Fruit fly (Drosophila melanogaster) whole organism, embryonic: ENCODE data around the gene p-cup.

Experiments
- Aef1 ChIP-seq: fragments of 200-800 bp; sonication (Bioruptor generic); IDR thresholded peaks from 3 replicates; pipeline ENCODE4 v1.3.6; 2022; ENCODE audit warnings: missing biosample characterization, missing genetic modification characterization
- CG10147 ChIP-seq: fragments of 200-800 bp; sonication (Bioruptor generic); optimal IDR thresholded peaks from 2 replicates; lab custom pipeline; 2019; ENCODE audit warnings: missing biosample characterization, mild to moderate bottlenecking, missing genetic modification characterization, moderate library complexity
- CG10543 ChIP-seq: fragments of 200-800 bp; sonication (Bioruptor generic); optimal IDR thresholded peaks from 3 replicates; lab custom pipeline; 2017; ENCODE audit warnings: missing biosample characterization, mild to moderate bottlenecking, missing genetic modification characterization, moderate library complexity
- CG10654 ChIP-seq: fragments of 200-800 bp; sonication (Bioruptor generic); optimal IDR thresholded peaks from 2 replicates; lab custom pipeline; 2016; ENCODE audit warnings: missing biosample characterization, missing genetic modification characterization
- CG11560 ChIP-seq: fragments of 200-800 bp; sonication (Bioruptor generic); IDR thresholded peaks from 3 replicates; pipeline ENCODE4 v1.3.6; 2022; ENCODE audit warnings: missing biosample characterization, missing genetic modification characterization
- CG11696 ChIP-seq: fragments of 200-800 bp; sonication (Bioruptor generic); IDR thresholded peaks from 2 replicates; pipeline ENCODE4 v1.3.6; 2022; ENCODE audit warnings: missing biosample characterization, missing genetic modification characterization
- CG13894 ChIP-seq: fragments of 200-800 bp; sonication (Bioruptor generic); optimal IDR thresholded peaks from 3 replicates; lab custom pipeline; 2018; ENCODE audit warnings: missing biosample characterization, mild to moderate bottlenecking, missing genetic modification characterization, moderate library complexity
- CG15601 ChIP-seq: fragments of 200-800 bp; sonication (Bioruptor generic); optimal IDR thresholded peaks from 3 replicates; lab custom pipeline; 2019; ENCODE audit warnings: missing biosample characterization, mild to moderate bottlenecking, missing genetic modification characterization, moderate library complexity
- CG17186 ChIP-seq: fragments of 200-800 bp; sonication (Bioruptor generic); optimal IDR thresholded peaks from 3 replicates; lab custom pipeline; 2017; ENCODE audit warnings: missing biosample characterization, missing genetic modification reagents, missing genetic modification characterization
- CG17802 ChIP-seq: fragments of 200-800 bp; sonication (Bioruptor generic); optimal IDR thresholded peaks from 2 replicates; lab custom pipeline; 2018; ENCODE audit warnings: missing biosample characterization, mild to moderate bottlenecking, missing genetic modification characterization, moderate library complexity
- CG18011 ChIP-seq: fragments of 200-800 bp; sonication (Bioruptor generic); optimal IDR thresholded peaks from 2 replicates; lab custom pipeline; 2017; ENCODE audit warnings: missing biosample characterization, missing genetic modification characterization, mild to moderate bottlenecking, moderate library complexity, missing genotype
- CG1832 ChIP-seq: fragments of 200-800 bp; sonication (Bioruptor generic); optimal IDR thresholded peaks from 2 replicates; lab custom pipeline; 2017; ENCODE audit warnings: missing biosample characterization, mild to moderate bottlenecking, missing genetic modification characterization, inconsistent platforms
- CG2116 ChIP-seq: fragments of 200-800 bp; sonication (Bioruptor generic); optimal IDR thresholded peaks from 3 replicates; lab custom pipeline; 2018; ENCODE audit warnings: missing biosample characterization, mild to moderate bottlenecking, missing genetic modification characterization
- CG33557 ChIP-seq: fragments of 200-800 bp; sonication (Bioruptor generic); optimal IDR thresholded peaks from 2 replicates; lab custom pipeline; 2019; ENCODE audit warnings: missing biosample characterization, mild to moderate bottlenecking, missing genetic modification characterization, moderate library complexity
- CG4360 ChIP-seq: fragments of 200-800 bp; sonication (Bioruptor generic); IDR thresholded peaks from 2 replicates; pipeline ENCODE4 v1.3.6; 2022; ENCODE audit warnings: missing biosample characterization, missing genetic modification characterization
- CG4854 ChIP-seq: fragments of 200-800 bp; sonication (Bioruptor generic); optimal IDR thresholded peaks from 2 replicates; lab custom pipeline; 2016; ENCODE audit warnings: missing biosample characterization, missing genetic modification characterization, inconsistent platforms
- CG7928 ChIP-seq: fragments of 200-800 bp; sonication (Bioruptor generic); optimal IDR thresholded peaks from 2 replicates; lab custom pipeline; 2017; ENCODE audit warnings: missing biosample characterization, mild to moderate bottlenecking, missing genetic modification characterization
- Drgx ChIP-seq: fragments of 200-800 bp; sonication (Bioruptor generic); IDR thresholded peaks from 2 replicates; pipeline ENCODE4 v1.3.6; 2022; ENCODE audit warnings: missing biosample characterization, missing genetic modification characterization
- E2f2 ChIP-seq: fragments of 200-800 bp; sonication (Bioruptor generic); IDR thresholded peaks from 2 replicates; pipeline ENCODE4 v1.3.6; 2022; ENCODE audit warnings: missing biosample characterization, missing genetic modification characterization
- H15 ChIP-seq: fragments of 200-800 bp; sonication (Bioruptor generic); IDR thresholded peaks from 3 replicates; pipeline ENCODE4 v1.3.6; 2022; ENCODE audit warnings: missing biosample characterization, missing genetic modification characterization
- HmgD ChIP-seq: fragments of 200-800 bp; sonication (Bioruptor generic); optimal IDR thresholded peaks from 3 replicates; lab custom pipeline; 2016; ENCODE audit warnings: missing biosample characterization, missing genetic modification characterization
- Hsf ChIP-seq: fragments of 200-800 bp; sonication (Bioruptor generic); optimal IDR thresholded peaks from 3 replicates; lab custom pipeline; 2016; ENCODE audit warnings: missing biosample characterization, missing genetic modification characterization
- Lim3 ChIP-seq: fragments of 200-800 bp; sonication (Bioruptor generic); IDR thresholded peaks from 2 replicates; pipeline ENCODE4 v1.3.6; 2022; ENCODE audit warnings: missing biosample characterization, missing genetic modification characterization
- Nf-YC ChIP-seq: fragments of 200-800 bp; optimal IDR thresholded peaks from 3 replicates; lab custom pipeline; 2019; ENCODE audit warnings: missing biosample characterization, mild to moderate bottlenecking, missing genetic modification characterization, moderate library complexity
- PHDP ChIP-seq: fragments of 200-800 bp; sonication (Bioruptor generic); optimal IDR thresholded peaks from 3 replicates; lab custom pipeline; 2018; ENCODE audit warnings: missing biosample characterization, mild to moderate bottlenecking, missing genetic modification characterization, moderate library complexity
- Rfx ChIP-seq: fragments of 200-800 bp; sonication (Bioruptor generic); IDR thresholded peaks from 2 replicates; pipeline ENCODE4 v1.3.6; 2022; ENCODE audit warnings: missing biosample characterization, missing genetic modification characterization
- Rx ChIP-seq: fragments of 200-800 bp; sonication (Bioruptor generic); IDR thresholded peaks from 2 replicates; pipeline ENCODE4 v1.3.6; 2022; ENCODE audit warnings: missing biosample characterization, missing genetic modification characterization
- Taf1 ChIP-seq: fragments of 200-800 bp; sonication (Bioruptor generic); IDR thresholded peaks from 2 replicates; pipeline ENCODE4 v1.3.6; 2022; ENCODE audit warnings: missing biosample characterization, missing genetic modification characterization
- Usf ChIP-seq: fragments of 200-800 bp; sonication (Bioruptor generic); optimal IDR thresholded peaks from 2 replicates; lab custom pipeline; 2017; ENCODE audit warnings: missing genotype, missing biosample characterization, missing genetic modification characterization
- abd-A ChIP-seq: fragments of 200-800 bp; sonication (Bioruptor generic); optimal IDR thresholded peaks from 3 replicates; lab custom pipeline; 2019; ENCODE audit warnings: missing biosample characterization, mild to moderate bottlenecking, missing genetic modification characterization, moderate library complexity
- corto ChIP-seq: fragments of 200-800 bp; sonication (Bioruptor generic); optimal IDR thresholded peaks from 2 replicates; lab custom pipeline; 2016; ENCODE audit warnings: missing biosample characterization, mild to moderate bottlenecking, missing genetic modification characterization, moderate library complexity
- dmrt11E ChIP-seq: fragments of 200-800 bp; sonication (Bioruptor generic); optimal IDR thresholded peaks from 3 replicates; lab custom pipeline; 2018; ENCODE audit warnings: missing biosample characterization, mild to moderate bottlenecking, missing genetic modification characterization, moderate library complexity
- dysf ChIP-seq: fragments of 200-800 bp; sonication (Bioruptor generic); IDR thresholded peaks from 3 replicates; pipeline ENCODE4 v1.3.6; 2022; ENCODE audit warnings: missing biosample characterization, missing genetic modification characterization
- gce ChIP-seq: fragments of 200-800 bp; sonication (Bioruptor generic); IDR thresholded peaks from 3 replicates; pipeline ENCODE4 v1.3.6; 2022; ENCODE audit warnings: missing biosample characterization, missing genetic modification characterization
- gsb ChIP-seq: fragments of 200-800 bp; sonication (Bioruptor generic); IDR thresholded peaks from 2 replicates; pipeline ENCODE4 v1.3.6; 2022; ENCODE audit warnings: missing biosample characterization, missing genetic modification characterization
- insv ChIP-seq, 2 experiments: fragments of 200-800 bp; sonication (Bioruptor generic); optimal IDR thresholded peaks; 3 replicates each; lab custom pipeline; 2016 to 2018; ENCODE audit warnings: missing biosample characterization in 2 of 2, missing genetic modification characterization in 2 of 2
- inv ChIP-seq: fragments of 200-800 bp; sonication (Bioruptor generic); IDR thresholded peaks from 2 replicates; pipeline ENCODE4 v1.3.6; 2022; ENCODE audit warnings: missing biosample characterization, missing genetic modification characterization; ENCODE audit not compliant: partially characterized antibody
- kah ChIP-seq: fragments of 200-800 bp; sonication (Bioruptor generic); optimal IDR thresholded peaks from 2 replicates; lab custom pipeline; 2018; ENCODE audit warnings: missing biosample characterization, mild to moderate bottlenecking, missing genetic modification characterization
- lmd ChIP-seq: fragments of 200-800 bp; sonication (Bioruptor generic); IDR thresholded peaks from 2 replicates; pipeline ENCODE4 v1.3.6; 2022; ENCODE audit warnings: missing biosample characterization, missing genetic modification characterization
- lola ChIP-seq, 3 experiments: fragments of >200 bp in 2 of 3; fragments of 200-800 bp in 1 of 3; sonication (Bioruptor generic) in 1 of 3; optimal IDR thresholded peaks; 2 replicates each; lab custom pipeline; 2017 to 2019; ENCODE audit warnings: missing biosample characterization in 3 of 3, missing genetic modification characterization in 3 of 3, mild to moderate bottlenecking in 1 of 3, moderate library complexity in 1 of 3
- lov ChIP-seq, 2 experiments: fragments of 200-800 bp in 1 of 2; fragments of >200 bp in 1 of 2; sonication (Bioruptor generic) in 1 of 2; IDR thresholded peaks in 1 of 2; optimal IDR thresholded peaks in 1 of 2; 2 replicates in 1 of 2; 3 replicates in 1 of 2; pipeline versions ENCODE4 v1.3.6 to Lab custom; 2017 to 2022; ENCODE audit warnings: missing biosample characterization in 1 of 2, missing genetic modification characterization in 1 of 2
- pan ChIP-seq, 4 experiments: fragments of >200 bp in 3 of 4; fragments of 200-800 bp in 1 of 4; sonication (Bioruptor generic) in 1 of 4; optimal IDR thresholded peaks in 3 of 4; IDR thresholded peaks in 1 of 4; 2 replicates each; pipeline versions ENCODE4 v1.3.6 to Lab custom; 2017 to 2022; ENCODE audit warnings: missing biosample characterization in 2 of 4, missing genetic modification characterization in 2 of 4, mixed read lengths in 1 of 4
- phol ChIP-seq: fragments of 200-800 bp; sonication (Bioruptor generic); optimal IDR thresholded peaks from 3 replicates; lab custom pipeline; 2018; ENCODE audit warnings: missing biosample characterization, mild to moderate bottlenecking, missing genetic modification characterization, moderate library complexity
- repo ChIP-seq: fragments of 200-800 bp; sonication (Bioruptor generic); optimal IDR thresholded peaks from 2 replicates; lab custom pipeline; 2016; ENCODE audit warnings: missing biosample characterization, missing genetic modification characterization
- ro ChIP-seq: fragments of 200-800 bp; sonication (Bioruptor generic); IDR thresholded peaks from 2 replicates; pipeline ENCODE4 v1.3.6; 2022; ENCODE audit warnings: missing biosample characterization, missing genetic modification characterization
- salm ChIP-seq: fragments of 200-800 bp; sonication (Bioruptor generic); optimal IDR thresholded peaks from 2 replicates; lab custom pipeline; 2018; ENCODE audit warnings: missing biosample characterization, mild to moderate bottlenecking, missing genetic modification characterization
- vfl ChIP-seq: fragments of 200-800 bp; sonication (Bioruptor generic); optimal IDR thresholded peaks from 2 replicates; lab custom pipeline; 2016; ENCODE audit warnings: missing biosample characterization, missing genetic modification characterization
- wdn ChIP-seq: fragments of 200-800 bp; sonication (Bioruptor generic); IDR thresholded peaks from 2 replicates; pipeline ENCODE4 v1.3.6; 2022; ENCODE audit warnings: missing biosample characterization, missing genetic modification characterization
- zf30C ChIP-seq: fragments of 200-800 bp; sonication (Bioruptor generic); optimal IDR thresholded peaks from 3 replicates; lab custom pipeline; 2018; ENCODE audit warnings: missing biosample characterization, mild to moderate bottlenecking, missing genetic modification characterization

Gene p-cup

dm6 chrX:17495244-17495798, 46.7 kb upstream of the p-cup start (continued):
- TF ChIP-seq CG11696 (GFP tag; lab: Robert Waterston, UW): peak; percentile 91
- 0 out of 2 replicates have a peak, but pooled peaks have one; percentile 34 for TF ChIP-seq wdn (GFP tag; lab: Robert Waterston, UW)
- TF ChIP-seq CG1832 (GFP tag; lab: Kevin White, UChicago): no peak
- no peak for TF ChIP-seq Hsf (GFP tag; lab: Kevin White, UChicago)
- no peak for TF ChIP-seq H15 (GFP tag; lab: Robert Waterston, UW)
- no peak for TF ChIP-seq CG10654 (GFP tag; lab: Kevin White, UChicago)
- no peak for TF ChIP-seq vfl (GFP tag; lab: Kevin White, UChicago)
- no peak for TF ChIP-seq corto (GFP tag; lab: Kevin White, UChicago)
- TF ChIP-seq inv (GFP tag; lab: Robert Waterston, UW): no peak
- TF ChIP-seq ro (GFP tag; lab: Robert Waterston, UW): no peak
- no peak for TF ChIP-seq CG10147 (GFP tag; lab: Kevin White, UChicago)
- TF ChIP-seq gce (GFP tag; lab: Robert Waterston, UW): no peak
- no peak for TF ChIP-seq CG33557 (GFP tag; lab: Kevin White, UChicago)
- TF ChIP-seq CG7928 (GFP tag; lab: Kevin White, UChicago): no peak
- peak; percentile 40 for TF ChIP-seq dmrt11E (tag; lab: Kevin White, UChicago)
- peak; percentile 21 for TF ChIP-seq CG13894 (tag; lab: Kevin White, UChicago)
- TF ChIP-seq CG15601 (tag; lab: Kevin White, UChicago): no peak
- no peak for TF ChIP-seq lola (GFP tag; optimal IDR thresholded peaks at IDR 0.05; lab: Kevin White, UChicago)
- no peak for TF ChIP-seq repo
- TF ChIP-seq PHDP (tag; lab: Kevin White, UChicago): peak; percentile 18
- no peak for TF ChIP-seq E2f2 (GFP tag; lab: Robert Waterston, UW)
- TF ChIP-seq HmgD (GFP tag; lab: Kevin White, UChicago): no peak
- no peak for TF ChIP-seq CG17802 (tag; lab: Kevin White, UChicago)
- no peak for TF ChIP-seq insv (GFP tag; optimal IDR thresholded peaks at IDR 0.05; lab: Kevin White, UChicago)
- TF ChIP-seq salm (tag; lab: Kevin White, UChicago): no peak
- TF ChIP-seq abd-A (tag; lab: Kevin White, UChicago): no peak
- no peak for TF ChIP-seq gsb (GFP tag; lab: Robert Waterston, UW)
- TF ChIP-seq pan (optimal IDR thresholded peaks at IDR 0.05; lab: Kevin White, UChicago): no peak
- TF ChIP-seq pan (GFP tag; optimal IDR thresholded peaks at IDR 0.05 in 1 of 2, IDR thresholded peaks at IDR 0.05 in 1 of 2): peak in 1 of 2 experiments; percentile 7
- no peak for TF ChIP-seq CG11560 (tag; lab: Robert Waterston, UW)
- no peak for TF ChIP-seq CG2116
- TF ChIP-seq Nf-YC: no peak
- no peak for TF ChIP-seq CG10543 (GFP tag; lab: Kevin White, UChicago)
- no peak for TF ChIP-seq lov (optimal IDR thresholded peaks at IDR 0.05; lab: Kevin White, UChicago)
- TF ChIP-seq lov (GFP tag; IDR thresholded peaks at IDR 0.05; lab: Robert Waterston, UW): no peak
- TF ChIP-seq Rfx (GFP tag; lab: Robert Waterston, UW): no peak
- peak; percentile 37 for TF ChIP-seq phol (tag; lab: Kevin White, UChicago)
- peak; percentile 28; the same call in 1 of the 2 replicates for TF ChIP-seq lmd (GFP tag; lab: Robert Waterston, UW)
- no peak for TF ChIP-seq Usf
- TF ChIP-seq Drgx (GFP tag; lab: Robert Waterston, UW): 0 out of 2 replicates have a peak, but pooled peaks have one; percentile 8
- no peak for TF ChIP-seq CG18011 (GFP tag; lab: Kevin White, UChicago)
- no peak for TF ChIP-seq Lim3 (GFP tag; lab: Robert Waterston, UW)
- TF ChIP-seq Rx (GFP tag; lab: Robert Waterston, UW): no peak
- TF ChIP-seq CG4360 (GFP tag; lab: Robert Waterston, UW): no peak
- no peak for TF ChIP-seq CG17186
- TF ChIP-seq Aef1 (GFP tag; lab: Robert Waterston, UW): peak; percentile 20; the same call in 1 of the 3 replicates
- no peak for TF ChIP-seq zf30C
- TF ChIP-seq Taf1: no peak
- no peak for TF ChIP-seq dysf (GFP tag; lab: Robert Waterston, UW)
- no peak for TF ChIP-seq CG4854 (GFP tag; lab: Kevin White, UChicago)
- no peak for TF ChIP-seq kah (GFP tag; lab: Kevin White, UChicago)
